Fruit fly (Drosophila melanogaster) whole organism, pupa: ENCODE results near the gene BG642163.

Experiments
- CG10348 ChIP-seq: fragments of 200-800 bp; sonication (Bioruptor generic); IDR thresholded peaks from 2 replicates; pipeline ENCODE4 v1.3.6; 2022; ENCODE audit warnings: missing biosample characterization, missing genetic modification characterization
- CG12605 ChIP-seq: fragments of 200-800 bp; sonication (Bioruptor generic); IDR thresholded peaks from 2 replicates; pipeline ENCODE4 v1.3.6; 2022; ENCODE audit warnings: missing biosample characterization, missing genetic modification characterization
- CG13204 ChIP-seq: fragments of 200-800 bp; sonication (Bioruptor generic); optimal IDR thresholded peaks from 2 replicates; lab custom pipeline; 2018; ENCODE audit warnings: missing biosample characterization, mild to moderate bottlenecking, missing genetic modification characterization, moderate library complexity
- CG14655 ChIP-seq: fragments of 200-800 bp; sonication (Bioruptor generic); optimal IDR thresholded peaks from 3 replicates; lab custom pipeline; 2017; ENCODE audit warnings: mild to moderate bottlenecking, missing biosample characterization, missing genetic modification reagents, missing genetic modification characterization
- CG15710 ChIP-seq: fragments of 200-800 bp; sonication (Bioruptor generic); optimal IDR thresholded peaks from 2 replicates; lab custom pipeline; 2018; ENCODE audit warnings: missing biosample characterization, mild to moderate bottlenecking, missing genetic modification characterization, moderate library complexity
- CG17806 ChIP-seq: fragments of 200-800 bp; sonication (Bioruptor generic); optimal IDR thresholded peaks from 2 replicates; lab custom pipeline; 2018; ENCODE audit warnings: missing biosample characterization, mild to moderate bottlenecking, missing genetic modification characterization, moderate library complexity
- CG32121 ChIP-seq: fragments of 200-800 bp; sonication (Bioruptor generic); IDR thresholded peaks from 2 replicates; pipeline ENCODE4 v1.3.6; 2022; ENCODE audit warnings: missing biosample characterization, missing genetic modification characterization
- CG34367 ChIP-seq: fragments of 200-800 bp; sonication (Bioruptor generic); optimal IDR thresholded peaks from 2 replicates; lab custom pipeline; 2018; ENCODE audit warnings: missing biosample characterization, mild to moderate bottlenecking, missing genetic modification characterization
- CG4496 ChIP-seq: fragments of 200-800 bp; sonication (Bioruptor generic); IDR thresholded peaks from 3 replicates; pipeline ENCODE4 v1.3.6; 2022; ENCODE audit warnings: missing biosample characterization, missing genetic modification characterization
- CG8159 ChIP-seq: fragments of 200-800 bp; sonication (Bioruptor generic); optimal IDR thresholded peaks from 3 replicates; lab custom pipeline; 2018; ENCODE audit warnings: missing biosample characterization, mild to moderate bottlenecking, missing genetic modification characterization, moderate library complexity
- CG8301 ChIP-seq: fragments of 200-800 bp; sonication (Bioruptor generic); optimal IDR thresholded peaks from 2 replicates; lab custom pipeline; 2018; ENCODE audit warnings: missing biosample characterization, mild to moderate bottlenecking, missing genetic modification characterization
- CG9948 ChIP-seq: fragments of 200-800 bp; sonication (Bioruptor generic); optimal IDR thresholded peaks from 2 replicates; lab custom pipeline; 2018; ENCODE audit warnings: missing biosample characterization, mild to moderate bottlenecking, missing genetic modification characterization, moderate library complexity
- D1 ChIP-seq: fragments of 200-800 bp; sonication (Bioruptor generic); optimal IDR thresholded peaks from 2 replicates; lab custom pipeline; 2018; ENCODE audit warnings: missing biosample characterization, mild to moderate bottlenecking, missing genetic modification characterization, moderate library complexity
- EcR ChIP-seq: fragments of 200-800 bp; sonication (Bioruptor generic); optimal IDR thresholded peaks from 3 replicates; lab custom pipeline; 2019; ENCODE audit warnings: missing biosample characterization, missing genetic modification characterization, mild to moderate bottlenecking, moderate library complexity, missing genetic modification reagents
- Ets98B ChIP-seq: fragments of 200-800 bp; sonication (Bioruptor generic); IDR thresholded peaks from 2 replicates; pipeline ENCODE4 v1.3.6; 2022; ENCODE audit warnings: missing biosample characterization, missing genetic modification characterization
- Pif1A ChIP-seq: fragments of 200-800 bp; sonication (Bioruptor generic); optimal IDR thresholded peaks from 3 replicates; lab custom pipeline; 2016; ENCODE audit warnings: missing biosample characterization, missing genetic modification characterization
- Pif1B ChIP-seq: fragments of 200-800 bp; sonication (Bioruptor generic); optimal IDR thresholded peaks from 3 replicates; lab custom pipeline; 2016; ENCODE audit warnings: missing biosample characterization, missing genetic modification characterization
- Snoo ChIP-seq: fragments of 200-800 bp; sonication (Bioruptor generic); optimal IDR thresholded peaks from 3 replicates; lab custom pipeline; 2017; ENCODE audit warnings: missing biosample characterization, mild to moderate bottlenecking, missing genetic modification characterization, inconsistent platforms
- fd96Ca ChIP-seq: fragments of 200-800 bp; sonication (Bioruptor generic); IDR thresholded peaks from 3 replicates; pipeline ENCODE4 v1.3.6; 2022; ENCODE audit warnings: missing biosample characterization, missing genetic modification characterization
- gl ChIP-seq: fragments of 200-800 bp; sonication (Bioruptor generic); optimal IDR thresholded peaks from 2 replicates; lab custom pipeline; 2018; ENCODE audit warnings: missing biosample characterization, mild to moderate bottlenecking, missing genetic modification characterization
- rn ChIP-seq: fragments of 200-800 bp; sonication (Bioruptor generic); IDR thresholded peaks from 2 replicates; pipeline ENCODE4 v1.3.6; 2022; ENCODE audit warnings: missing biosample characterization, missing genetic modification characterization

Gene BG642163

DNA sequence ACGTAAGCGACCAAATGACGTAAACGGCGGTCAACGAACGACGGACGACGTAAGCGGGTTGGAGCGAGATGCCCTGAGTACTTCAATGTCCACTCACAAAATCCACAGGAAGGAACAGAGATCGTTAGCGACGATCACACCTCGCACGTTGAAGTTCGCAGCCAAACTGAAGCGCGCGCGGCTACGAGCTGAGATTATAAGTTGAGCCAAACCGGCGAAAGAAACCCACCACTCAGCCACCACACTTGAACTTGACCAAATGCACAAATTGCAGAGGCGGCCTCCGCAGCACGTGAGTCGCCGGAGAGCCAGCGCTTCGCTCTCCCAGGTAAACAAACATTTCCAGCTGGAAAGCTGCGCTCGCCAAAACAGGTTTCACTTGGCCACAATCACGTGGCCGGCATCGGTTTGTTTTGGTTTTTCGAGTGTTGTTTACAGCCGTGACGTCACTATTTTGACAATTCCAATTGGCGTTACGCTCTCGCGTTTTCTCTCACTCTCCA, 26.9 kb upstream of the BG642163 start, which contains the start of gene dpy:
Gene dpy, minus strand, starts transcription at position 161 of the 503 bp plus-strand sequence.
- no peak for TF ChIP-seq CG10348 (GFP tag; lab: Robert Waterston, UW)
- no peak; the same call in 1 of the 2 replicates for TF ChIP-seq Ets98B (GFP tag; lab: Robert Waterston, UW)
- TF ChIP-seq D1 (tag; lab: Kevin White, UChicago): no peak
- no peak for TF ChIP-seq CG8159 (tag; lab: Kevin White, UChicago)
- TF ChIP-seq EcR (GFP tag; lab: Kevin White, UChicago): peak; percentile 81
- no peak for TF ChIP-seq Pif1B (GFP tag; lab: Kevin White, UChicago)
- peak; percentile 46; the same call in 1 of the 3 replicates for TF ChIP-seq CG4496 (GFP tag; lab: Robert Waterston, UW)
- no peak for TF ChIP-seq CG14655 (GFP tag; lab: Kevin White, UChicago)
- 0 out of 2 replicates have a peak, but pooled peaks have one; percentile 9 for TF ChIP-seq CG32121 (GFP tag; lab: Robert Waterston, UW)
- TF ChIP-seq rn (GFP tag; lab: Robert Waterston, UW): no peak
- TF ChIP-seq CG8301: no peak
- TF ChIP-seq CG13204: peak; percentile 5
- no peak for TF ChIP-seq fd96Ca (GFP tag; lab: Robert Waterston, UW)
- TF ChIP-seq CG15710 (tag; lab: Kevin White, UChicago): no peak
- no peak for TF ChIP-seq Pif1A (GFP tag; lab: Kevin White, UChicago)
- no peak for TF ChIP-seq gl (tag; lab: Kevin White, UChicago)

DNA sequence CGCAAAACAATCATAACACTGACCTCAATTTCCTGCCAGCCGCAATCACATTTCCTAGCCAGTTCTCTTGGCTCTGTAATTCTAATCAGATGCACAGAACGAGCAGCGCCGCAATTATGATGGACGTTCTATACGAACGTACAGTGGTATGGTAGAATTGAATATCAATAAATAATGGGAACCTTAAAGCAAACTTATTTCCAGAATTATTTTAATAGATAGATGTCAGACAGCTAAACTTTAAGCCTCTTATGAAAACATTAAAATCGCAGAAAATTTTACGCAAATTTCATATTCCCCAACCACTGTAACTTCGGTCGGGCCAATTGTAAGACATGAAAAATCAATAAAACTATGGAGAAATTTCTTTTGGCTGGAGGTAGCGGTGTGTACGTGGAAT, 21.9 kb upstream of the BG642163 start:
- no peak for TF ChIP-seq CG15710 (tag; lab: Kevin White, UChicago)
- TF ChIP-seq CG32121 (GFP tag; lab: Robert Waterston, UW): 0 out of 2 replicates have a peak, but pooled peaks have one; percentile 52
- no peak for TF ChIP-seq Snoo (tag; lab: Kevin White, UChicago)
- peak; percentile 6 for TF ChIP-seq CG9948 (tag; lab: Kevin White, UChicago)
- TF ChIP-seq CG10348 (GFP tag; lab: Robert Waterston, UW): no peak
- no peak for TF ChIP-seq EcR (GFP tag; lab: Kevin White, UChicago)
- TF ChIP-seq rn (GFP tag; lab: Robert Waterston, UW): no peak
- peak; percentile 42; the same call in 1 of the 2 replicates for TF ChIP-seq CG12605 (GFP tag; lab: Robert Waterston, UW)
- TF ChIP-seq Pif1B (GFP tag; lab: Kevin White, UChicago): peak; percentile 14
- TF ChIP-seq CG17806 (tag; lab: Kevin White, UChicago): peak; percentile 25
- TF ChIP-seq Pif1A (GFP tag; lab: Kevin White, UChicago): peak; percentile 50
- TF ChIP-seq CG8301: peak; percentile 74
- TF ChIP-seq CG14655 (GFP tag; lab: Kevin White, UChicago): peak; percentile 64
- TF ChIP-seq D1 (tag; lab: Kevin White, UChicago): no peak
- peak; percentile 84 for TF ChIP-seq CG4496 (GFP tag; lab: Robert Waterston, UW)
- TF ChIP-seq CG34367 (tag; lab: Kevin White, UChicago): no peak
- no peak for TF ChIP-seq gl (tag; lab: Kevin White, UChicago)
- TF ChIP-seq Ets98B (GFP tag; lab: Robert Waterston, UW): peak; percentile 82
- peak; percentile 18; the same call in 1 of the 3 replicates for TF ChIP-seq fd96Ca (GFP tag; lab: Robert Waterston, UW)
- TF ChIP-seq CG8159 (tag; lab: Kevin White, UChicago): peak; percentile 14
- TF ChIP-seq CG13204: no peak

DNA sequence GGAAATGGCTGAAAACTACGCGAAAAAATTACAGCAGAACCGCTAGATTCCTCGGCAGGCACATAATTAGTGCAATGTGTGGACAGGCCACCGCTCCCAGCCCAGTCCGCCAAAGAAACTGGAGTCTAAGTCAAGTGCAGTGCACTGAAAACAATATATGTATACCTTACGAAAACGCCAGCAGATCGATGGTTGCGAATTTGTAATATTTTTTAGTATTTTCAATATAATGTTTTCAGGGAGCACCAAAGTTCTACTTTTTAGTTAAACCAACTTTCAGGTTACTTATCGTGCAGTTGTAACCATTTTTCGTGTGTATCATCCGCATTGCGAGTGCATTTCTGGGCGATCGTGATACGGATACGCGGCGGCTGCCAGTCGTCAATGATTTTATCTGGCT, 19.2 kb upstream of the BG642163 start:
- TF ChIP-seq fd96Ca (GFP tag; lab: Robert Waterston, UW) (peak; percentile 70), rn (GFP tag; lab: Robert Waterston, UW) (no peak), Ets98B (GFP tag; lab: Robert Waterston, UW) (peak; percentile 17; the same call in 1 of the 2 replicates), Pif1A (GFP tag; lab: Kevin White, UChicago) (peak; percentile 26), CG13204 (no peak), Pif1B (GFP tag; lab: Kevin White, UChicago) (no peak), CG8301 (peak; percentile 77), gl (tag; lab: Kevin White, UChicago) (no peak), D1 (tag; lab: Kevin White, UChicago) (no peak), CG10348 (GFP tag; lab: Robert Waterston, UW) (no peak), CG14655 (GFP tag; lab: Kevin White, UChicago) (peak; percentile 80), Snoo (tag; lab: Kevin White, UChicago) (no peak), CG15710 (tag; lab: Kevin White, UChicago) (no peak), CG17806 (tag; lab: Kevin White, UChicago) (peak; percentile 8), CG9948 (tag; lab: Kevin White, UChicago) (no peak), CG12605 (GFP tag; lab: Robert Waterston, UW) (no peak)

DNA sequence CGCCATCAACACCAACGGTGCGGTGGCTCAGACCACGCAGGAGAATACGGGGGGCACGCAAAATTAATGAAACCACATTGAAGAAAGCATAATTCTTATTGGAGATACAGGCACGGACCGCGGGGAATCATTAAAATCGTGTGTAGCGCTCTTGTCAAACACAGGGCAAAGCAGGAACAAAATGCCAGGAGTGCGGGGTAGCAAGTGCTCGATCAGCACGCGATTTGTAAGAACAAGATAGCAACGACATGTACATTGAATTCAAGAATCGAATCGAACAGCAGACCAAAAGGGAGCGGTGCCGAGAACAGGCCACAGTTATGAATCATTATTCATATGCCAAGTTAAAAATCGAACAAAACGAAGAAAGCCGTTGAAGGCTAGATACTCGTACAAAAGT, 14.1 kb upstream of the BG642163 start:
- TF ChIP-seq CG4496 (GFP tag; lab: Robert Waterston, UW): no peak
- TF ChIP-seq CG8301: no peak
- no peak for TF ChIP-seq fd96Ca (GFP tag; lab: Robert Waterston, UW)
- TF ChIP-seq Ets98B (GFP tag; lab: Robert Waterston, UW): no peak
- TF ChIP-seq CG10348 (GFP tag; lab: Robert Waterston, UW): no peak
- TF ChIP-seq CG17806 (tag; lab: Kevin White, UChicago): no peak
- TF ChIP-seq, all 21 proteins: peak for 0

DNA sequence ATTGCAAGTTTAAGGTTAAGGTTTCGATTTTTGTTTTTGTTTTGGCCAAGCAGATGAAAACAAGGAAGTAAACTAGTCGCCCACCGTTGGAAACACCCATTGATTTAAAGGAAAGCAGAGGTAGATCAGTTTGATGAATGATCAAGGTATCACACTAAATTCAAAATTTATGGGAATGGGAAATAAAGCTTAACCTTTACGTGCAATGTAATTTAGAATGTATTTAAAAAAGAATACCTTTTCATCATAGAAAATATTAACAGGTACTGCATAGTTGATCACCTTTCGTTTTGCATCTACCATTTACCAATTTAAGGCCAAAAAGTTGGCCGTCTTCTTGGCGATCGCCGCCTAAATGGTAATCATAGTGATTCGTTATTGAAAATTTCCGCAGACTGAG, 8.1 kb upstream of the BG642163 start:
- TF ChIP-seq Ets98B (GFP tag; lab: Robert Waterston, UW) (0 out of 2 replicates have a peak, but pooled peaks have one; percentile 13), CG8301 (peak; percentile 61), CG8159 (tag; lab: Kevin White, UChicago) (no peak), CG14655 (GFP tag; lab: Kevin White, UChicago) (peak; percentile 75), EcR (GFP tag; lab: Kevin White, UChicago) (no peak), Pif1A (GFP tag; lab: Kevin White, UChicago) (peak; percentile 47), fd96Ca (GFP tag; lab: Robert Waterston, UW) (no peak)
